Fruit fly (Drosophila melanogaster): ENCODE results near the gene MED15.

dm6 chr2L:482451-482844 lies 9.6 kb downstream of the MED15 start:
- no peak for TF ChIP-seq psq (optimal IDR thresholded peaks at IDR 0.05)
- TF ChIP-seq insv (optimal IDR thresholded peaks at IDR 0.05): no peak
- TF ChIP-seq ttk (optimal IDR thresholded peaks at IDR 0.05): no peak
- TF ChIP-seq Myc (optimal IDR thresholded peaks at IDR 0.05): no peak
- TF ChIP-seq Sin3A (optimal IDR thresholded peaks at IDR 0.05): no peak
- no peak for TF ChIP-seq h (optimal IDR thresholded peaks at IDR 0.05)

All from Kc167 (cell line).